Fruit fly (Drosophila melanogaster) whole organism, embryonic: ENCODE results near the gene MFS18.

Source experiments
- Atf-2 ChIP-seq: fragments of 200-800 bp; sonication (Bioruptor generic); optimal IDR thresholded peaks from 2 replicates; lab custom pipeline; 2016; ENCODE audit warnings: missing biosample characterization, missing genetic modification characterization
- CG10267 ChIP-seq: fragments of 200-800 bp; sonication (Bioruptor generic); optimal IDR thresholded peaks from 2 replicates; lab custom pipeline; 2018; ENCODE audit warnings: missing biosample characterization, mild to moderate bottlenecking, missing genetic modification characterization, moderate library complexity
- CG10366 ChIP-seq: fragments of 200-800 bp; sonication (Bioruptor generic); IDR thresholded peaks from 2 replicates; pipeline ENCODE4 v1.3.6; 2022; ENCODE audit warnings: missing biosample characterization, missing genetic modification characterization
- CG10543 ChIP-seq: fragments of 200-800 bp; sonication (Bioruptor generic); optimal IDR thresholded peaks from 3 replicates; lab custom pipeline; 2017; ENCODE audit warnings: missing biosample characterization, mild to moderate bottlenecking, missing genetic modification characterization, moderate library complexity
- CG10654 ChIP-seq: fragments of 200-800 bp; sonication (Bioruptor generic); optimal IDR thresholded peaks from 2 replicates; lab custom pipeline; 2016; ENCODE audit warnings: missing biosample characterization, missing genetic modification characterization
- CG11560 ChIP-seq: fragments of 200-800 bp; sonication (Bioruptor generic); IDR thresholded peaks from 3 replicates; pipeline ENCODE4 v1.3.6; 2022; ENCODE audit warnings: missing biosample characterization, missing genetic modification characterization
- CG12071 ChIP-seq: fragments of 200-800 bp; sonication (Bioruptor generic); optimal IDR thresholded peaks from 3 replicates; lab custom pipeline; 2018; ENCODE audit warnings: missing biosample characterization, mild to moderate bottlenecking, missing genetic modification characterization
- CG14667 ChIP-seq: fragments of 200-800 bp; sonication (Bioruptor generic); IDR thresholded peaks from 2 replicates; pipeline ENCODE4 v1.3.6; 2022; ENCODE audit warnings: missing biosample characterization, missing genetic modification characterization
- CG1529 ChIP-seq: fragments of 200-800 bp; sonication (Bioruptor generic); optimal IDR thresholded peaks from 3 replicates; lab custom pipeline; 2018; ENCODE audit warnings: missing biosample characterization, missing genetic modification characterization
- CG1603 ChIP-seq: fragments of 200-800 bp; sonication (Bioruptor generic); optimal IDR thresholded peaks from 2 replicates; lab custom pipeline; 2019; ENCODE audit warnings: missing biosample characterization, mild to moderate bottlenecking, missing genetic modification characterization, moderate library complexity
- CG16779 ChIP-seq: fragments of 200-800 bp; sonication (Bioruptor generic); IDR thresholded peaks from 2 replicates; pipeline ENCODE4 v1.3.6; 2022; ENCODE audit warnings: missing biosample characterization, missing genetic modification characterization
- CG17359 ChIP-seq: fragments of 200-800 bp; sonication (Bioruptor generic); optimal IDR thresholded peaks from 3 replicates; lab custom pipeline; 2018; ENCODE audit warnings: missing biosample characterization, mild to moderate bottlenecking, missing genetic modification characterization, moderate library complexity
- CG18262 ChIP-seq: fragments of 200-800 bp; optimal IDR thresholded peaks from 3 replicates; lab custom pipeline; 2019; ENCODE audit warnings: missing biosample characterization, mild to moderate bottlenecking, missing genetic modification characterization, moderate library complexity
- CG2712 ChIP-seq: fragments of 200-800 bp; optimal IDR thresholded peaks from 3 replicates; lab custom pipeline; 2019; ENCODE audit warnings: missing biosample characterization, mild to moderate bottlenecking, missing genetic modification characterization, moderate library complexity
- CG30403 ChIP-seq: fragments of 200-800 bp; sonication (Bioruptor generic); optimal IDR thresholded peaks from 3 replicates; lab custom pipeline; 2016; ENCODE audit warnings: missing biosample characterization, missing genetic modification characterization
- CG6175 ChIP-seq: fragments of 200-800 bp; sonication (Bioruptor generic); IDR thresholded peaks from 3 replicates; pipeline ENCODE4 v1.3.6; 2022; ENCODE audit warnings: missing biosample characterization, missing genetic modification characterization
- CG7271 ChIP-seq: fragments of 200-800 bp; sonication (Bioruptor generic); optimal IDR thresholded peaks from 2 replicates; lab custom pipeline; 2018; ENCODE audit warnings: missing biosample characterization, mild to moderate bottlenecking, missing genetic modification characterization, moderate library complexity
- CG7745 ChIP-seq: fragments of 200-800 bp; sonication (Bioruptor generic); optimal IDR thresholded peaks from 2 replicates; lab custom pipeline; 2018; ENCODE audit warnings: missing biosample characterization, mild to moderate bottlenecking, missing genetic modification characterization, moderate library complexity
- CG9876 ChIP-seq: fragments of 200-800 bp; sonication (Bioruptor generic); optimal IDR thresholded peaks from 2 replicates; lab custom pipeline; 2016; ENCODE audit warnings: missing biosample characterization, missing genetic modification characterization
- CG9932 ChIP-seq: fragments of 200-800 bp; sonication (Bioruptor generic); IDR thresholded peaks from 2 replicates; pipeline ENCODE4 v1.3.6; 2022; ENCODE audit warnings: missing biosample characterization, missing genetic modification characterization
- Dfd ChIP-seq, 2 experiments: fragments of >200 bp; optimal IDR thresholded peaks; 2 replicates each; lab custom pipeline; 2017; ENCODE audit warnings: missing biosample characterization in 2 of 2, missing genetic modification characterization in 2 of 2
- Eip74EF ChIP-seq, 2 experiments: fragments of 200-800 bp in 1 of 2; fragments of >200 bp in 1 of 2; sonication (Bioruptor generic) in 1 of 2; optimal IDR thresholded peaks; 2 replicates each; lab custom pipeline; 2017 to 2019; ENCODE audit warnings: missing biosample characterization in 2 of 2, missing genetic modification characterization in 2 of 2, mild to moderate bottlenecking in 1 of 2, moderate library complexity in 1 of 2
- Max ChIP-seq: fragments of 200-800 bp; sonication (Bioruptor generic); optimal IDR thresholded peaks from 2 replicates; lab custom pipeline; 2016; ENCODE audit warnings: missing biosample characterization, mild to moderate bottlenecking, missing genetic modification characterization
- Mrtf ChIP-seq: fragments of 200-800 bp; sonication (Bioruptor generic); IDR thresholded peaks from 3 replicates; pipeline ENCODE4 v1.3.6; 2022; ENCODE audit warnings: missing biosample characterization, missing genetic modification characterization
- NFAT ChIP-seq: fragments of 200-800 bp; sonication (Bioruptor generic); IDR thresholded peaks from 2 replicates; pipeline ENCODE4 v1.3.6; 2022; ENCODE audit warnings: missing biosample characterization, missing genetic modification characterization
- NK7.1 ChIP-seq: fragments of 200-800 bp; sonication (Bioruptor generic); optimal IDR thresholded peaks from 3 replicates; lab custom pipeline; 2016; ENCODE audit warnings: missing biosample characterization, missing genetic modification characterization
- Rfx ChIP-seq: fragments of 200-800 bp; sonication (Bioruptor generic); IDR thresholded peaks from 2 replicates; pipeline ENCODE4 v1.3.6; 2022; ENCODE audit warnings: missing biosample characterization, missing genetic modification characterization
- Six4 ChIP-seq: fragments of 200-800 bp; sonication (Bioruptor generic); optimal IDR thresholded peaks from 2 replicates; lab custom pipeline; 2016; ENCODE audit warnings: missing biosample characterization, missing genetic modification characterization
- Ssrp ChIP-seq: fragments of 200-800 bp; sonication (Bioruptor generic); optimal IDR thresholded peaks from 2 replicates; lab custom pipeline; 2018; ENCODE audit warnings: missing biosample characterization, mild to moderate bottlenecking, missing genetic modification characterization, moderate library complexity
- Xbp1 ChIP-seq: fragments of 200-800 bp; sonication (Bioruptor generic); optimal IDR thresholded peaks from 3 replicates; lab custom pipeline; 2016; ENCODE audit warnings: missing biosample characterization, mild to moderate bottlenecking, missing genetic modification characterization
- YL-1 ChIP-seq: fragments of 200-800 bp; sonication (Bioruptor generic); optimal IDR thresholded peaks from 3 replicates; lab custom pipeline; 2017; ENCODE audit warnings: missing biosample characterization, mild to moderate bottlenecking, missing genetic modification characterization
- amos ChIP-seq: fragments of 200-800 bp; sonication (Bioruptor generic); IDR thresholded peaks from 2 replicates; pipeline ENCODE4 v1.3.6; 2022; ENCODE audit warnings: missing biosample characterization, missing genetic modification characterization; ENCODE audit not compliant: partially characterized antibody
- bsh ChIP-seq, 2 experiments: fragments of 200-800 bp; sonication (Bioruptor generic); optimal IDR thresholded peaks; 2 replicates each; lab custom pipeline; 2017 to 2018; ENCODE audit warnings: mild to moderate bottlenecking in 2 of 2, missing biosample characterization in 2 of 2, missing genetic modification characterization in 2 of 2, moderate library complexity in 1 of 2
- dmrt11E ChIP-seq: fragments of 200-800 bp; sonication (Bioruptor generic); optimal IDR thresholded peaks from 3 replicates; lab custom pipeline; 2018; ENCODE audit warnings: missing biosample characterization, mild to moderate bottlenecking, missing genetic modification characterization, moderate library complexity
- fu2 ChIP-seq: fragments of 200-800 bp; sonication (Bioruptor generic); optimal IDR thresholded peaks from 2 replicates; lab custom pipeline; 2016; ENCODE audit warnings: missing biosample characterization, missing genetic modification characterization
- gcm ChIP-seq: fragments of 200-800 bp; sonication (Bioruptor generic); optimal IDR thresholded peaks from 2 replicates; lab custom pipeline; 2019; ENCODE audit warnings: missing biosample characterization, mild to moderate bottlenecking, missing genetic modification characterization, moderate library complexity
- hth ChIP-seq: fragments of >200 bp; optimal IDR thresholded peaks from 2 replicates; lab custom pipeline; 2017; ENCODE audit warnings: inconsistent platforms
- lmd ChIP-seq: fragments of 200-800 bp; sonication (Bioruptor generic); IDR thresholded peaks from 2 replicates; pipeline ENCODE4 v1.3.6; 2022; ENCODE audit warnings: missing biosample characterization, missing genetic modification characterization
- maf-S ChIP-seq: fragments of 200-800 bp; sonication (Bioruptor generic); optimal IDR thresholded peaks from 2 replicates; lab custom pipeline; 2016; ENCODE audit warnings: missing biosample characterization, missing genetic modification characterization
- nerfin-1 ChIP-seq: fragments of 200-800 bp; sonication (Bioruptor generic); optimal IDR thresholded peaks from 3 replicates; lab custom pipeline; 2019; ENCODE audit warnings: missing biosample characterization, mild to moderate bottlenecking, missing genetic modification characterization, moderate library complexity
- pb ChIP-seq: fragments of 200-800 bp; sonication (Bioruptor generic); optimal IDR thresholded peaks from 3 replicates; lab custom pipeline; 2016; ENCODE audit warnings: missing biosample characterization, missing genetic modification characterization
- pho ChIP-seq: fragments of 200-800 bp; sonication (Bioruptor generic); optimal IDR thresholded peaks from 2 replicates; lab custom pipeline; 2016; ENCODE audit warnings: missing biosample characterization, missing genetic modification characterization
- ro ChIP-seq: fragments of 200-800 bp; sonication (Bioruptor generic); IDR thresholded peaks from 2 replicates; pipeline ENCODE4 v1.3.6; 2022; ENCODE audit warnings: missing biosample characterization, missing genetic modification characterization
- sd ChIP-seq: fragments of 200-800 bp; sonication (Bioruptor generic); optimal IDR thresholded peaks from 3 replicates; lab custom pipeline; 2018; ENCODE audit warnings: missing biosample characterization, mild to moderate bottlenecking, missing genetic modification characterization, moderate library complexity
- sens-2 ChIP-seq: fragments of 200-800 bp; sonication (Bioruptor generic); IDR thresholded peaks from 2 replicates; pipeline ENCODE4 v1.3.6; 2022; ENCODE audit warnings: missing biosample characterization, missing genetic modification characterization
- seq ChIP-seq: fragments of 200-800 bp; sonication (Bioruptor generic); IDR thresholded peaks from 2 replicates; pipeline ENCODE4 v1.3.6; 2022; ENCODE audit warnings: missing biosample characterization, missing genetic modification characterization
- sim ChIP-seq: fragments of 200-800 bp; sonication (Bioruptor generic); IDR thresholded peaks from 2 replicates; pipeline ENCODE4 v1.3.6; 2022; ENCODE audit warnings: missing biosample characterization, missing genetic modification characterization
- tin ChIP-seq: fragments of 200-800 bp; sonication (Bioruptor generic); optimal IDR thresholded peaks from 3 replicates; lab custom pipeline; 2016; ENCODE audit warnings: missing biosample characterization, missing genetic modification characterization
- tio ChIP-seq: fragments of 200-800 bp; sonication (Bioruptor generic); optimal IDR thresholded peaks from 2 replicates; lab custom pipeline; 2017; ENCODE audit warnings: missing biosample characterization, missing genetic modification characterization, inconsistent platforms
- tna ChIP-seq: fragments of 200-800 bp; sonication (Bioruptor generic); IDR thresholded peaks from 2 replicates; pipeline ENCODE4 v1.3.6; 2022; ENCODE audit warnings: missing biosample characterization, missing genetic modification characterization; ENCODE audit not compliant: partially characterized antibody
- toy ChIP-seq: fragments of 200-800 bp; sonication (Bioruptor generic); IDR thresholded peaks from 2 replicates; pipeline ENCODE4 v1.3.6; 2022; ENCODE audit warnings: missing biosample characterization, missing genetic modification characterization
- unpg ChIP-seq: fragments of 200-800 bp; sonication (Bioruptor generic); optimal IDR thresholded peaks from 3 replicates; lab custom pipeline; 2018; ENCODE audit warnings: missing biosample characterization, mild to moderate bottlenecking, missing genetic modification characterization, moderate library complexity

MFS18 gene

dm6 chr2L:4442010-4442587 lies 6.3 kb downstream of the MFS18 start, which contains the start of the genes Sfp24F and CG15432 (continued):
- TF ChIP-seq fu2 (no peak), CG10267 (tag; lab: Kevin White, UChicago) (peak; percentile 26), CG1603 (tag; lab: Kevin White, UChicago) (peak; percentile 99), NFAT (GFP tag; lab: Robert Waterston, UW) (no peak), CG7271 (no peak), NK7.1 (GFP tag; lab: Kevin White, UChicago) (no peak), hth (no peak), Ssrp (tag; lab: Kevin White, UChicago) (no peak), sd (tag; lab: Kevin White, UChicago) (no peak), CG6175 (GFP tag; lab: Robert Waterston, UW) (no peak), bsh (GFP tag; optimal IDR thresholded peaks at IDR 0.05; lab: Kevin White, UChicago) (no peak), ro (GFP tag; lab: Robert Waterston, UW) (no peak), sens-2 (GFP tag; lab: Robert Waterston, UW) (no peak), tna (GFP tag; lab: Robert Waterston, UW) (peak; percentile 39; the same call in 1 of the 2 replicates), maf-S (GFP tag; lab: Kevin White, UChicago) (no peak), gcm (GFP tag; lab: Kevin White, UChicago) (no peak), YL-1 (GFP tag; lab: Kevin White, UChicago) (no peak), Atf-2 (no peak), CG11560 (peak; percentile 98), Dfd (GFP tag; optimal IDR thresholded peaks at IDR 0.05; lab: Kevin White, UChicago) (no peak), CG9876 (no peak), Xbp1 (GFP tag; lab: Kevin White, UChicago) (no peak), pb (GFP tag; lab: Kevin White, UChicago) (no peak), CG16779 (GFP tag; lab: Robert Waterston, UW) (no peak), toy (GFP tag; lab: Robert Waterston, UW) (no peak), sim (GFP tag; lab: Robert Waterston, UW) (no peak), CG18262 (tag; lab: Kevin White, UChicago) (no peak), unpg (no peak), CG12071 (GFP tag; lab: Kevin White, UChicago) (no peak), CG9932 (no peak), dmrt11E (tag; lab: Kevin White, UChicago) (no peak), Max (GFP tag; lab: Kevin White, UChicago) (no peak), amos (GFP tag; lab: Robert Waterston, UW) (peak; percentile 55; the same call in 1 of the 2 replicates), CG1529 (GFP tag; lab: Kevin White, UChicago) (no peak), Rfx (GFP tag; lab: Robert Waterston, UW) (no peak), pho (GFP tag; lab: Kevin White, UChicago) (no peak), CG10543 (GFP tag; lab: Kevin White, UChicago) (no peak), CG17359 (no peak), lmd (no peak), nerfin-1 (tag; lab: Kevin White, UChicago) (no peak), CG10366 (GFP tag; lab: Robert Waterston, UW) (no peak), Six4 (GFP tag; lab: Kevin White, UChicago) (no peak), CG7745 (tag; lab: Kevin White, UChicago) (no peak), CG14667 (GFP tag; lab: Robert Waterston, UW) (no peak), tio (GFP tag; lab: Kevin White, UChicago) (no peak), CG2712 (tag; lab: Kevin White, UChicago) (no peak), tin (GFP tag; lab: Kevin White, UChicago) (no peak), Mrtf (GFP tag; lab: Robert Waterston, UW) (no peak), CG10654 (no peak), Eip74EF (GFP tag; optimal IDR thresholded peaks at IDR 0.05; lab: Kevin White, UChicago) (no peak), seq (no peak), CG30403 (GFP tag; lab: Kevin White, UChicago) (no peak)
